Fruit fly (Drosophila melanogaster) whole organism, prepupa: ENCODE measurements around the gene Tengl1.

ENCODE experiments used
- Blimp-1 ChIP-seq: fragments of 200-800 bp; sonication (Bioruptor generic); optimal IDR thresholded peaks from 3 replicates; lab custom pipeline; 2017; ENCODE audit warnings: missing biosample characterization, missing genetic modification characterization, mild to moderate bottlenecking, moderate library complexity, missing genetic modification reagents
- CG11762 ChIP-seq: fragments of 200-800 bp; sonication (Bioruptor generic); optimal IDR thresholded peaks from 3 replicates; lab custom pipeline; 2016; ENCODE audit warnings: missing biosample characterization, missing genetic modification characterization; ENCODE audit not compliant: insufficient read depth
- CG11902 ChIP-seq: fragments of 200-800 bp; sonication (Bioruptor generic); optimal IDR thresholded peaks from 3 replicates; lab custom pipeline; 2016; ENCODE audit warnings: missing biosample characterization, missing genetic modification characterization
- CG15336 ChIP-seq: fragments of 200-800 bp; sonication (Bioruptor generic); IDR thresholded peaks from 2 replicates; pipeline ENCODE4 v1.3.6; 2022; ENCODE audit warnings: missing biosample characterization, missing genetic modification characterization
- CG1621 ChIP-seq: fragments of 200-800 bp; sonication (Bioruptor generic); optimal IDR thresholded peaks from 3 replicates; lab custom pipeline; 2018; ENCODE audit warnings: missing biosample characterization, mild to moderate bottlenecking, missing genetic modification characterization
- CG16779 ChIP-seq: fragments of 200-800 bp; sonication (Bioruptor generic); optimal IDR thresholded peaks from 3 replicates; lab custom pipeline; 2017; ENCODE audit warnings: missing biosample characterization, mild to moderate bottlenecking, missing genetic modification characterization
- CG3032 ChIP-seq: fragments of 200-800 bp; optimal IDR thresholded peaks from 2 replicates; lab custom pipeline; 2019; ENCODE audit warnings: missing biosample characterization, mild to moderate bottlenecking, missing genetic modification characterization, moderate library complexity
- CG31627 ChIP-seq: fragments of 200-800 bp; sonication (Bioruptor generic); optimal IDR thresholded peaks from 3 replicates; lab custom pipeline; 2016; ENCODE audit warnings: missing biosample characterization, missing genetic modification characterization
- CG34406 ChIP-seq: fragments of 200-800 bp; sonication (Bioruptor generic); optimal IDR thresholded peaks from 3 replicates; lab custom pipeline; 2016; ENCODE audit warnings: missing biosample characterization, missing genetic modification characterization
- CG3919 ChIP-seq: fragments of 200-800 bp; sonication (Bioruptor generic); optimal IDR thresholded peaks from 3 replicates; lab custom pipeline; 2016; ENCODE audit warnings: missing biosample characterization, missing genetic modification characterization
- CG6163 ChIP-seq: fragments of 200-800 bp; sonication (Bioruptor generic); IDR thresholded peaks from 3 replicates; pipeline ENCODE4 v1.3.6; 2022; ENCODE audit warnings: missing biosample characterization, missing genetic modification characterization
- CG6276 ChIP-seq: fragments of 200-800 bp; sonication (Bioruptor generic); optimal IDR thresholded peaks from 2 replicates; lab custom pipeline; 2017; ENCODE audit warnings: missing biosample characterization, mild to moderate bottlenecking, missing genetic modification characterization
- CG6792 ChIP-seq: fragments of 200-800 bp; sonication (Bioruptor generic); optimal IDR thresholded peaks from 3 replicates; lab custom pipeline; 2016; ENCODE audit warnings: missing biosample characterization, missing genetic modification characterization
- CG6854 ChIP-seq: fragments of 200-800 bp; sonication (Bioruptor generic); optimal IDR thresholded peaks from 2 replicates; lab custom pipeline; 2017; ENCODE audit warnings: missing biosample characterization, mild to moderate bottlenecking, missing genetic modification characterization
- CG7368 ChIP-seq: fragments of 200-800 bp; sonication (Bioruptor generic); optimal IDR thresholded peaks from 3 replicates; lab custom pipeline; 2016; ENCODE audit warnings: missing biosample characterization, missing genetic modification characterization
- CG8319 ChIP-seq: fragments of 200-800 bp; sonication (Bioruptor generic); optimal IDR thresholded peaks from 3 replicates; lab custom pipeline; 2016; ENCODE audit warnings: missing biosample characterization, missing genetic modification characterization
- CG9139 ChIP-seq: fragments of 200-800 bp; sonication (Bioruptor generic); optimal IDR thresholded peaks from 3 replicates; lab custom pipeline; 2017; ENCODE audit warnings: missing biosample characterization, mild to moderate bottlenecking, missing genetic modification characterization
- Eip75B ChIP-seq: fragments of 200-800 bp; sonication (Bioruptor generic); optimal IDR thresholded peaks from 3 replicates; lab custom pipeline; 2016; ENCODE audit warnings: missing biosample characterization, missing genetic modification characterization
- Eip78C ChIP-seq: fragments of 200-800 bp; sonication (Bioruptor generic); peaks from one replicate; lab custom pipeline; 2016; ENCODE audit warnings: missing biosample characterization, missing genetic modification characterization
- Eip93F ChIP-seq: fragments of 200-800 bp; sonication (Bioruptor generic); optimal IDR thresholded peaks from 2 replicates; lab custom pipeline; 2016; ENCODE audit warnings: missing biosample characterization, mild to moderate bottlenecking, missing genetic modification characterization
- Ets21C ChIP-seq: fragments of 200-800 bp; sonication (Bioruptor generic); optimal IDR thresholded peaks from 3 replicates; lab custom pipeline; 2016; ENCODE audit warnings: missing biosample characterization, missing genetic modification characterization
- Ets96B ChIP-seq: fragments of 200-800 bp; optimal IDR thresholded peaks from 2 replicates; lab custom pipeline; 2019; ENCODE audit warnings: missing biosample characterization, mild to moderate bottlenecking, missing genetic modification characterization, moderate library complexity
- Gug ChIP-seq: fragments of 200-800 bp; sonication (Bioruptor generic); IDR thresholded peaks from 2 replicates; pipeline ENCODE4 v1.3.6; 2022; ENCODE audit warnings: missing biosample characterization, missing genetic modification characterization
- Hr38 ChIP-seq: sonication (Bioruptor generic); optimal IDR thresholded peaks from 2 replicates; lab custom pipeline; 2016; ENCODE audit warnings: missing biosample characterization, missing genetic modification characterization
- Hr4 ChIP-seq: fragments of 200-800 bp; sonication (Bioruptor generic); optimal IDR thresholded peaks from 3 replicates; lab custom pipeline; 2016; ENCODE audit warnings: missing biosample characterization, missing genetic modification characterization
- Met ChIP-seq: fragments of 200-800 bp; sonication (Bioruptor generic); optimal IDR thresholded peaks from 3 replicates; lab custom pipeline; 2016; ENCODE audit warnings: missing biosample characterization, missing genetic modification characterization
- OdsH ChIP-seq: fragments of 200-800 bp; sonication (Bioruptor generic); optimal IDR thresholded peaks from 3 replicates; lab custom pipeline; 2016; ENCODE audit warnings: missing biosample characterization, missing genetic modification characterization
- acj6 ChIP-seq: fragments of 200-800 bp; sonication (Bioruptor generic); optimal IDR thresholded peaks from 3 replicates; lab custom pipeline; 2016; ENCODE audit warnings: missing biosample characterization, missing genetic modification characterization
- cyc ChIP-seq: fragments of 200-800 bp; sonication (Bioruptor generic); optimal IDR thresholded peaks from 3 replicates; lab custom pipeline; 2016; ENCODE audit warnings: missing biosample characterization, missing genetic modification characterization
- dac ChIP-seq: fragments of 200-800 bp; sonication (Bioruptor generic); optimal IDR thresholded peaks from 2 replicates; lab custom pipeline; 2017; ENCODE audit warnings: missing biosample characterization, mild to moderate bottlenecking, missing genetic modification characterization
- dsx ChIP-seq: fragments of 200-800 bp; optimal IDR thresholded peaks from 3 replicates; lab custom pipeline; 2019; ENCODE audit warnings: missing biosample characterization, mild to moderate bottlenecking, missing genetic modification characterization, moderate library complexity; ENCODE audit not compliant: poor library complexity, severe bottlenecking
- eg ChIP-seq: fragments of 200-800 bp; sonication (Bioruptor generic); IDR thresholded peaks from 3 replicates; pipeline ENCODE4 v1.3.6; 2022; ENCODE audit warnings: missing biosample characterization, missing genetic modification characterization
- fd59A ChIP-seq: fragments of 200-800 bp; sonication (Bioruptor generic); optimal IDR thresholded peaks from 2 replicates; lab custom pipeline; 2017; ENCODE audit warnings: missing biosample characterization, mild to moderate bottlenecking, missing genetic modification characterization, missing genetic modification reagents
- fd85E ChIP-seq: fragments of 200-800 bp; sonication (Bioruptor generic); optimal IDR thresholded peaks from 3 replicates; lab custom pipeline; 2016; ENCODE audit warnings: missing biosample characterization, missing genetic modification characterization
- lz ChIP-seq: fragments of 200-800 bp; sonication (Bioruptor generic); optimal IDR thresholded peaks from 3 replicates; lab custom pipeline; 2016; ENCODE audit warnings: missing biosample characterization, missing genetic modification characterization
- net ChIP-seq: fragments of 200-800 bp; sonication (Bioruptor generic); optimal IDR thresholded peaks from 3 replicates; lab custom pipeline; 2016; ENCODE audit warnings: missing biosample characterization, missing genetic modification characterization
- salr ChIP-seq, 2 experiments: fragments of 200-800 bp; sonication (Bioruptor generic); optimal IDR thresholded peaks; 3 replicates each; lab custom pipeline; 2016 to 2018; ENCODE audit warnings: missing biosample characterization in 2 of 2, missing genetic modification characterization in 2 of 2, mild to moderate bottlenecking in 1 of 2
- ss ChIP-seq, 2 experiments: fragments of 200-800 bp; sonication (Bioruptor generic); optimal IDR thresholded peaks; 2 replicates in 1 of 2; 3 replicates in 1 of 2; lab custom pipeline; 2017 to 2018; ENCODE audit warnings: mild to moderate bottlenecking in 2 of 2, missing biosample characterization in 2 of 2, missing genetic modification characterization in 2 of 2, moderate library complexity in 1 of 2
- svp ChIP-seq: fragments of 200-800 bp; sonication (Bioruptor generic); peaks from one replicate; lab custom pipeline; 2016; ENCODE audit warnings: missing biosample characterization, missing genetic modification characterization
- vri ChIP-seq: fragments of 200-800 bp; sonication (Bioruptor generic); optimal IDR thresholded peaks from 3 replicates; lab custom pipeline; 2016; ENCODE audit warnings: missing biosample characterization, mild to moderate bottlenecking, missing genetic modification characterization

The Tengl1 gene

dm6 chr2L:2196590-2197474 is 43.6 kb downstream of the Tengl1 start (continued):
- TF ChIP-seq fd59A (GFP tag; lab: Kevin White, UChicago) (peak; percentile 0), CG11902 (GFP tag; lab: Kevin White, UChicago) (no peak), CG15336 (GFP tag; lab: Robert Waterston, UW) (no peak), Blimp-1 (GFP tag; lab: Kevin White, UChicago) (peak; percentile 21), CG6163 (no peak), dac (GFP tag; lab: Kevin White, UChicago) (peak; percentile 34), CG34406 (GFP tag; lab: Kevin White, UChicago) (peak; percentile 1), Eip93F (GFP tag; lab: Kevin White, UChicago) (no peak), dsx (peak; percentile 60), vri (GFP tag; lab: Kevin White, UChicago) (peak; percentile 96)

- no peak for TF ChIP-seq CG3032 (tag; lab: Kevin White, UChicago)
- TF ChIP-seq cyc (GFP tag; lab: Kevin White, UChicago), result no peak
- TF ChIP-seq CG8319 (GFP tag; lab: Kevin White, UChicago), result no peak
- TF ChIP-seq ss (GFP tag; optimal IDR thresholded peaks at IDR 0.05; lab: Kevin White, UChicago), result no peak
- no peak for TF ChIP-seq dsx
- no peak for TF ChIP-seq acj6 (GFP tag; lab: Kevin White, UChicago)
- TF ChIP-seq CG6792 (GFP tag; lab: Kevin White, UChicago), result no peak
- no peak for TF ChIP-seq Hr38 (GFP tag; lab: Kevin White, UChicago)
- TF ChIP-seq Ets21C (GFP tag; lab: Kevin White, UChicago), result no peak
- no peak for TF ChIP-seq CG1621 (tag; lab: Kevin White, UChicago)
- no peak for TF ChIP-seq svp
Measured at dm6 chr2L:2195328-2195727, 45.1 kb downstream of the Tengl1 start.

- TF ChIP-seq CG6854 (peak; percentile 29), CG11902 (GFP tag; lab: Kevin White, UChicago) (no peak), Eip75B (GFP tag; lab: Kevin White, UChicago) (no peak), vri (GFP tag; lab: Kevin White, UChicago) (peak; percentile 28), Blimp-1 (GFP tag; lab: Kevin White, UChicago) (peak; percentile 10), salr (GFP tag; optimal IDR thresholded peaks at IDR 0.05; lab: Kevin White, UChicago) (no peak), CG31627 (GFP tag; lab: Kevin White, UChicago) (no peak), svp (peak; percentile 52), Hr38 (GFP tag; lab: Kevin White, UChicago) (no peak), Eip93F (GFP tag; lab: Kevin White, UChicago) (no peak)
- TF ChIP-seq, all 60 proteins: peak for 4
Measured at dm6 chr2L:2194305-2194828, 46.0 kb downstream of the Tengl1 start.

- TF ChIP-seq Eip78C (no peak), acj6 (GFP tag; lab: Kevin White, UChicago) (peak; percentile 9), CG6276 (peak; percentile 61), fd85E (GFP tag; lab: Kevin White, UChicago) (no peak), Hr38 (GFP tag; lab: Kevin White, UChicago) (no peak), eg (no peak), CG11762 (no peak), Ets96B (tag; lab: Kevin White, UChicago) (peak; percentile 52), svp (peak; percentile 89), lz (GFP tag; lab: Kevin White, UChicago) (peak; percentile 31), CG8319 (GFP tag; lab: Kevin White, UChicago) (peak; percentile 56), CG16779 (peak; percentile 60), Met (peak; percentile 61), CG3919 (peak; percentile 54), Hr4 (GFP tag; lab: Kevin White, UChicago) (no peak), fd59A (GFP tag; lab: Kevin White, UChicago) (peak; percentile 2), Ets21C (GFP tag; lab: Kevin White, UChicago) (peak; percentile 20), Eip93F (GFP tag; lab: Kevin White, UChicago) (no peak), net (GFP tag; lab: Kevin White, UChicago) (peak; percentile 68), Blimp-1 (GFP tag; lab: Kevin White, UChicago) (peak; percentile 30), CG9139 (GFP tag; lab: Kevin White, UChicago) (peak; percentile 74), CG6163 (no peak), CG7368 (GFP tag; lab: Kevin White, UChicago) (peak; percentile 56), CG15336 (GFP tag; lab: Robert Waterston, UW) (no peak), cyc (GFP tag; lab: Kevin White, UChicago) (no peak), CG11902 (GFP tag; lab: Kevin White, UChicago) (no peak), OdsH (GFP tag; lab: Kevin White, UChicago) (no peak), vri (GFP tag; lab: Kevin White, UChicago) (peak; percentile 64), Gug (GFP tag; lab: Robert Waterston, UW) (no peak)
Measured at dm6 chr2L:2193357-2193780, 47.0 kb downstream of the Tengl1 start.
